Worm (Caenorhabditis elegans) whole organism, L1 larva: ENCODE results near the gene fndc-1.

Experiments used
- C34B4.2 ChIP-seq: sonication (generic microtip); optimal IDR thresholded peaks from 2 replicates; lab custom pipeline; 2017; ENCODE audit warnings: mild to moderate bottlenecking, missing genetic modification characterization, missing compliant biosample characterization
- aly-2 ChIP-seq: fragments of 150-350 bp; optimal IDR thresholded peaks from 2 replicates; lab custom pipeline; 2014; ENCODE audit warnings: missing biosample characterization, missing genetic modification characterization
- blmp-1 ChIP-seq: fragments of 150-350 bp; optimal IDR thresholded peaks from 2 replicates; lab custom pipeline; 2014; ENCODE audit warnings: missing biosample characterization, missing genetic modification characterization
- ceh-88 ChIP-seq: fragments of 200-800 bp; sonication (Bioruptor generic); IDR thresholded peaks from 2 replicates; pipeline ENCODE4 v1.3.6; 2022; ENCODE audit warnings: missing genetic modification characterization, missing compliant biosample characterization
- efl-1 ChIP-seq, 4 experiments: fragments of 150-350 bp; optimal IDR thresholded peaks in 3 of 4; peaks in 1 of 4; 1 replicate in 1 of 4; 2 replicates in 3 of 4; lab custom pipeline; 2014; ENCODE audit warnings: missing biosample characterization in 2 of 4, missing genetic modification characterization in 2 of 4, missing genetic modification reagents in 2 of 4
- egl-27 ChIP-seq, 2 experiments: fragments of 150-350 bp in 1 of 2; sonication (generic microtip); optimal IDR thresholded peaks; 3 replicates each; lab custom pipeline; 2017 to 2018; ENCODE audit warnings: missing biosample characterization in 2 of 2, missing genetic modification characterization in 2 of 2, missing genetic modification reagents in 2 of 2
- elt-3 ChIP-seq, 6 experiments: fragments of 150-350 bp in 1 of 6; sonication (generic microtip); optimal IDR thresholded peaks; 2 replicates each; lab custom pipeline; 2017 to 2018; ENCODE audit warnings: missing biosample characterization in 6 of 6, missing genetic modification characterization in 6 of 6, inconsistent platforms in 1 of 6
- grh-1 ChIP-seq: fragments of 200-800 bp; sonication (Bioruptor generic); IDR thresholded peaks from 2 replicates; pipeline ENCODE4 v1.3.6; 2022; ENCODE audit warnings: missing genetic modification reagents, missing genetic modification characterization, missing compliant biosample characterization
- hlh-17 ChIP-seq: fragments of 200-800 bp; sonication (Bioruptor generic); optimal IDR thresholded peaks from 2 replicates; lab custom pipeline; 2018; ENCODE audit warnings: missing genetic modification characterization, mild to moderate bottlenecking, missing compliant biosample characterization, moderate library complexity, borderline replicate concordance
- hpl-2 ChIP-seq: fragments of 150-350 bp; optimal IDR thresholded peaks from 2 replicates; lab custom pipeline; 2014; ENCODE audit warnings: missing biosample characterization, missing genetic modification reagents, missing genetic modification characterization
- lin-14 ChIP-seq: fragments of 200-800 bp; sonication (Bioruptor generic); optimal IDR thresholded peaks from 2 replicates; lab custom pipeline; 2018; ENCODE audit warnings: mild to moderate bottlenecking, missing genetic modification characterization, moderate library complexity, missing compliant biosample characterization
- nhr-19 ChIP-seq: fragments of 200-800 bp; sonication (Bioruptor generic); conservative IDR thresholded peaks from 2 replicates; pipeline ENCODE4 v1.3.6; 2022; ENCODE audit warnings: missing genetic modification characterization, missing compliant biosample characterization
- nhr-237 ChIP-seq: fragments of 150-350 bp; optimal IDR thresholded peaks from 2 replicates; lab custom pipeline; 2014; ENCODE audit warnings: missing biosample characterization, missing genetic modification characterization
- nhr-71 ChIP-seq: sonication (generic microtip); optimal IDR thresholded peaks from 2 replicates; lab custom pipeline; 2016; ENCODE audit warnings: mild to moderate bottlenecking, missing genetic modification characterization, moderate library complexity, missing compliant biosample characterization
- nhr-84 ChIP-seq: sonication (generic microtip); optimal IDR thresholded peaks from 2 replicates; lab custom pipeline; 2017; ENCODE audit warnings: missing biosample characterization, missing genetic modification characterization
- nhr-85 ChIP-seq: sonication (generic microtip); peaks from one replicate; lab custom pipeline; 2016; ENCODE audit warnings: missing genetic modification characterization, inconsistent platforms, missing compliant biosample characterization
- pag-3 ChIP-seq: sonication (generic microtip); optimal IDR thresholded peaks from 2 replicates; lab custom pipeline; 2017; ENCODE audit warnings: missing genetic modification characterization, mild to moderate bottlenecking, missing compliant biosample characterization, antibody characterized with exemption, borderline replicate concordance; ENCODE audit not compliant: insufficient read depth
- rnt-1 ChIP-seq: sonication (generic microtip); optimal IDR thresholded peaks from 2 replicates; lab custom pipeline; 2016; ENCODE audit warnings: mild to moderate bottlenecking, missing genetic modification characterization, moderate library complexity, missing compliant biosample characterization
- sox-4 ChIP-seq: sonication (generic microtip); optimal IDR thresholded peaks from 2 replicates; lab custom pipeline; 2016; ENCODE audit warnings: missing genetic modification characterization, missing compliant biosample characterization
- sup-37 ChIP-seq: fragments of 200-800 bp; sonication (Bioruptor generic); optimal IDR thresholded peaks from 2 replicates; lab custom pipeline; 2018; ENCODE audit warnings: mild to moderate bottlenecking, missing genetic modification characterization, missing compliant biosample characterization
- unc-130 ChIP-seq: fragments of 150-350 bp; optimal IDR thresholded peaks from 2 replicates; lab custom pipeline; 2017; ENCODE audit warnings: missing biosample characterization, missing genetic modification characterization, inconsistent platforms
- unc-62 ChIP-seq: fragments of 150-350 bp; optimal IDR thresholded peaks from 2 replicates; lab custom pipeline; 2014; ENCODE audit warnings: missing biosample characterization, missing genetic modification reagents, missing genetic modification characterization
- unc-86 ChIP-seq: sonication (generic microtip); optimal IDR thresholded peaks from 2 replicates; lab custom pipeline; 2016; ENCODE audit warnings: missing genetic modification characterization, missing compliant biosample characterization

The fndc-1 gene

ce11 chrII:11202581-11203271 lies 34.4 kb downstream of the fndc-1 start, which contains the start of gene srap-1:
Gene srap-1 (plus strand): TSS chrII:11203221.
- peak; percentile 48 for TF ChIP-seq blmp-1 (tag; lab: Kevin White, UChicago)
- TF ChIP-seq lin-14 (GFP tag; lab: Kevin White, UChicago): peak; percentile 8
- no peak for TF ChIP-seq sox-4 (tag; lab: Kevin White, UChicago)
- TF ChIP-seq efl-1 (optimal IDR thresholded peaks at IDR 0.05; lab: Kevin White, UChicago): no peak
- TF ChIP-seq efl-1 (GFP tag; optimal IDR thresholded peaks at IDR 0.05 in 1 of 2; lab: Kevin White, UChicago): no peak
- TF ChIP-seq nhr-85 (tag; lab: Kevin White, UChicago): peak; percentile 68
- peak; percentile 56 for TF ChIP-seq grh-1
- TF ChIP-seq, all 84 proteins: peak for 4

- no peak for TF ChIP-seq sup-37 (GFP tag; lab: Kevin White, UChicago)
- TF ChIP-seq pag-3: peak; percentile 11
- TF ChIP-seq nhr-84 (tag; lab: Kevin White, UChicago): no peak
- peak; percentile 20 for TF ChIP-seq lin-14 (GFP tag; lab: Kevin White, UChicago)
- peak; percentile 61 for TF ChIP-seq blmp-1 (tag; lab: Kevin White, UChicago)
- no peak for TF ChIP-seq egl-27 (tag; optimal IDR thresholded peaks at IDR 0.05; lab: Kevin White, UChicago)
These were observed 36.8 kb downstream of the fndc-1 start for ce11 chrII:11200234-11200755.

- peak in 1 of 6 experiments; percentile 59 for TF ChIP-seq elt-3 (tag; optimal IDR thresholded peaks at IDR 0.05; lab: Kevin White, UChicago)
- peak; percentile 74 for TF ChIP-seq blmp-1 (tag; lab: Kevin White, UChicago)
- no peak for TF ChIP-seq efl-1 (optimal IDR thresholded peaks at IDR 0.05; lab: Kevin White, UChicago)
- peak in 1 of 2 experiments; percentile 77 for TF ChIP-seq efl-1 (GFP tag; optimal IDR thresholded peaks at IDR 0.05 in 1 of 2; lab: Kevin White, UChicago)
- no peak for TF ChIP-seq nhr-19 (GFP tag; lab: Robert Waterston, UW)
- TF ChIP-seq aly-2: no peak
- TF ChIP-seq, all 84 proteins: peak for 3
These were observed 43.6 kb downstream of the fndc-1 start for ce11 chrII:11193523-11193922.

- TF ChIP-seq pag-3 (no peak), efl-1 (optimal IDR thresholded peaks at IDR 0.05; lab: Kevin White, UChicago) (no peak), efl-1 (GFP tag; optimal IDR thresholded peaks at IDR 0.05 in 1 of 2; lab: Kevin White, UChicago) (peak in 1 of 2 experiments; percentile 58), nhr-85 (tag; lab: Kevin White, UChicago) (peak; percentile 71), lin-14 (GFP tag; lab: Kevin White, UChicago) (peak; percentile 14)
These were observed 44.6 kb downstream of the fndc-1 start for ce11 chrII:11192488-11192887.

ce11 chrII:11188026-11188425 lies 49.1 kb downstream of the fndc-1 start, which contains the start of gene F37H8.5:
Gene F37H8.5 (plus strand): TSS chrII:11188206.
- no peak for TF ChIP-seq unc-62 (GFP tag; lab: Kevin White, UChicago)
- TF ChIP-seq efl-1 (optimal IDR thresholded peaks at IDR 0.05; lab: Kevin White, UChicago): no peak
- TF ChIP-seq efl-1 (GFP tag; optimal IDR thresholded peaks at IDR 0.05 in 1 of 2; lab: Kevin White, UChicago): peak in 1 of 2 experiments; percentile 19
- no peak for TF ChIP-seq unc-86
- TF ChIP-seq elt-3 (tag; optimal IDR thresholded peaks at IDR 0.05; lab: Kevin White, UChicago): no peak
- peak; percentile 46 for TF ChIP-seq nhr-71 (tag; lab: Kevin White, UChicago)
- no peak for TF ChIP-seq hpl-2 (GFP tag; lab: Kevin White, UChicago)
- peak; percentile 7 for TF ChIP-seq lin-14 (GFP tag; lab: Kevin White, UChicago)
- no peak for TF ChIP-seq ceh-88 (GFP tag; lab: Robert Waterston, UW)
- TF ChIP-seq hlh-17 (GFP tag; lab: Kevin White, UChicago): no peak
- no peak for TF ChIP-seq nhr-237
- no peak for TF ChIP-seq C34B4.2 (tag; lab: Kevin White, UChicago)
- TF ChIP-seq rnt-1: peak; percentile 59
- peak; percentile 2 for TF ChIP-seq unc-130 (tag; lab: Kevin White, UChicago)
